Fruit fly (Drosophila melanogaster): ENCODE measurements around the gene CG14435.

CG14435 gene

DNA sequence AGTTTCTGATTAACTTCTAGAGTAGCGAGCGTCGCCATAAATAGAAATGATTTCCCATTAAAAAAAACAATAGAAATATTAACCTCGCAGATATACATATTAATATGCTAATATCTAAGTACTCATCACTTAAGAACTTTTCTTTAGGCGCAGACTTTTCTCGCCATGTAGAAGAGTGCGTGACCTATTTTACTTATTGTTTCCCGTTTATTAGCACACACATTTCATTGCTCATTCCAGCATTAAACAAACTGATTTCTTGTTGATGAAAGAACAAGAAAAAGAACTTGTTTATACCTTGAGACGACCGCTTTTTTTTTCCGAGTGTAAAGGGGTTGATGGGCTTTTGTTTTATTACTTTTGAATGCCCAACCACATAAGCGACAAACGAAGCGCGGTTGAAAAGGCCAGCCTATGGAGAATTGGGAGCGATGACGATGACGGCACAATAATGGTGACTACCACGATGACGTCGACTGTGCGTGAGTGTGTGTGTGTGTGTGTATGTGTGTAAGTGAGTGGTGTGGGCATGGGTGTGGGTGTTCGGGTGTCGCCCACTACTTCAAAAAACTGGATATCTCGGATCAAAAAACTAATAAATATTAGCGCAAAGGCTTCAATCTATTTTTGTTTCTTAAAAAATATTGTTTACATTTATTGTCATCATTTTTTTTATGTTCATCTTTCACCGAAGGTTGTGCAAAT lies 47.6 kb downstream of the CG14435 start (continued):
- no peak for TF ChIP-seq Dad (GFP tag; optimal IDR thresholded peaks at IDR 0.05)
- no peak for TF ChIP-seq CG8478 (optimal IDR thresholded peaks at IDR 0.05)
- TF ChIP-seq CG12236 (GFP tag; optimal IDR thresholded peaks at IDR 0.05) = no peak
- no peak for TF ChIP-seq Tbp (GFP tag; optimal IDR thresholded peaks at IDR 0.05)
- TF ChIP-seq mam (GFP tag; optimal IDR thresholded peaks at IDR 0.05) = peak; percentile 34
- TF ChIP-seq CG12391 (tag; optimal IDR thresholded peaks at IDR 0.05) = peak; percentile 13
- no peak for TF ChIP-seq Lhr (GFP tag; optimal IDR thresholded peaks at IDR 0.05)
- TF ChIP-seq dati (GFP tag; IDR thresholded peaks at IDR 0.05) = no peak
- no peak for TF ChIP-seq sima (GFP tag; optimal IDR thresholded peaks at IDR 0.05)
- no peak for TF ChIP-seq Trl (optimal IDR thresholded peaks at IDR 0.05)
- peak; percentile 13 for TF ChIP-seq Trl (GFP tag; optimal IDR thresholded peaks at IDR 0.05)
- TF ChIP-seq CG31365 (tag; optimal IDR thresholded peaks at IDR 0.05) = no peak
- peak; percentile 55 for TF ChIP-seq Abd-B (GFP tag; optimal IDR thresholded peaks at IDR 0.05)
- TF ChIP-seq CG11093 (GFP tag; IDR thresholded peaks at IDR 0.05) = no peak
- TF ChIP-seq CG9876 (GFP tag; optimal IDR thresholded peaks at IDR 0.05) = no peak
- no peak for TF ChIP-seq pita (GFP tag; optimal IDR thresholded peaks at IDR 0.05)
- no peak for TF ChIP-seq Rx (GFP tag; IDR thresholded peaks at IDR 0.05)
- no peak for TF ChIP-seq CG2202 (tag; optimal IDR thresholded peaks at IDR 0.05)
- no peak for TF ChIP-seq ash1 (GFP tag; optimal IDR thresholded peaks at IDR 0.05)
- no peak for TF ChIP-seq ato (GFP tag; IDR thresholded peaks at IDR 0.05; ENCODE audit: partially characterized antibody)
- no peak for TF ChIP-seq CG11560 (tag; IDR thresholded peaks at IDR 0.05)
- no peak for TF ChIP-seq ems (GFP tag; optimal IDR thresholded peaks at IDR 0.05)
- TF ChIP-seq H15 (GFP tag; IDR thresholded peaks at IDR 0.05) = 0 out of 3 replicates have a peak, but pooled peaks have one; percentile 10
- no peak for TF ChIP-seq fd96Cb (tag; optimal IDR thresholded peaks at IDR 0.05)
- TF ChIP-seq CG16779 (GFP tag; IDR thresholded peaks at IDR 0.05) = no peak
- no peak for TF ChIP-seq wor (GFP tag; IDR thresholded peaks at IDR 0.05)
- no peak for TF ChIP-seq MBD-R2 (GFP tag; IDR thresholded peaks at IDR 0.05)
- TF ChIP-seq CG18011 (GFP tag; optimal IDR thresholded peaks at IDR 0.05) = no peak
- TF ChIP-seq CG12219 (GFP tag; optimal IDR thresholded peaks at IDR 0.05) = no peak
- TF ChIP-seq Mad (GFP tag; optimal IDR thresholded peaks at IDR 0.05) = no peak
- TF ChIP-seq NC2α (GFP tag; optimal IDR thresholded peaks at IDR 0.05) = no peak
- TF ChIP-seq trh (GFP tag; optimal IDR thresholded peaks at IDR 0.05) = no peak
- TF ChIP-seq CG6254 (GFP tag; optimal IDR thresholded peaks at IDR 0.05) = no peak
- no peak for TF ChIP-seq CG11723 (GFP tag; optimal IDR thresholded peaks at IDR 0.05)
- no peak for TF ChIP-seq gt (GFP tag; IDR thresholded peaks at IDR 0.05)
- no peak for TF ChIP-seq D19A (tag; optimal IDR thresholded peaks at IDR 0.05)
- 0 out of 2 replicates have a peak, but pooled peaks have one; percentile 26 for TF ChIP-seq CG31441 (GFP tag; IDR thresholded peaks at IDR 0.05)
- no peak for TF ChIP-seq Usf (GFP tag; optimal IDR thresholded peaks at IDR 0.05)
- TF ChIP-seq CG15073 (GFP tag; optimal IDR thresholded peaks at IDR 0.05) = no peak
- TF ChIP-seq H2.0 (GFP tag; IDR thresholded peaks at IDR 0.05) = no peak
- no peak for TF ChIP-seq CG16815 (GFP tag; optimal IDR thresholded peaks at IDR 0.05)
- TF ChIP-seq CG4404 (GFP tag; IDR thresholded peaks at IDR 0.05) = no peak
- peak; percentile 20; the same call in 1 of the 2 replicates for TF ChIP-seq Xrp1 (GFP tag; IDR thresholded peaks at IDR 0.05)
- no peak for TF ChIP-seq CG32772 (GFP tag; IDR thresholded peaks at IDR 0.05)
- TF ChIP-seq Nf-YB (GFP tag; optimal IDR thresholded peaks at IDR 0.05) = no peak
- 0 out of 2 replicates have a peak, but pooled peaks have one; percentile 33 for TF ChIP-seq Ptx1 (GFP tag; IDR thresholded peaks at IDR 0.05)
- no peak for TF ChIP-seq TFAM (GFP tag; optimal IDR thresholded peaks at IDR 0.05)
- TF ChIP-seq abd-A (tag; optimal IDR thresholded peaks at IDR 0.05) = no peak
- TF ChIP-seq CG11695 (GFP tag; IDR thresholded peaks at IDR 0.05) = no peak
- TF ChIP-seq CG6175 (GFP tag; IDR thresholded peaks at IDR 0.05) = no peak
- no peak for TF ChIP-seq CG7271 (tag; optimal IDR thresholded peaks at IDR 0.05)
- TF ChIP-seq CG12155 (GFP tag; optimal IDR thresholded peaks at IDR 0.05) = no peak

Measured in whole organism, embryonic.